Worm (Caenorhabditis elegans) whole organism, dauer: ENCODE results near the gene Y17G7B.8.

Experiments
- unc-62 ChIP-seq: sonication (generic microtip); optimal IDR thresholded peaks from 2 replicates; lab custom pipeline; 2017; ENCODE audit warnings: missing biosample characterization, missing genetic modification reagents, missing genetic modification characterization

Gene Y17G7B.8

DNA sequence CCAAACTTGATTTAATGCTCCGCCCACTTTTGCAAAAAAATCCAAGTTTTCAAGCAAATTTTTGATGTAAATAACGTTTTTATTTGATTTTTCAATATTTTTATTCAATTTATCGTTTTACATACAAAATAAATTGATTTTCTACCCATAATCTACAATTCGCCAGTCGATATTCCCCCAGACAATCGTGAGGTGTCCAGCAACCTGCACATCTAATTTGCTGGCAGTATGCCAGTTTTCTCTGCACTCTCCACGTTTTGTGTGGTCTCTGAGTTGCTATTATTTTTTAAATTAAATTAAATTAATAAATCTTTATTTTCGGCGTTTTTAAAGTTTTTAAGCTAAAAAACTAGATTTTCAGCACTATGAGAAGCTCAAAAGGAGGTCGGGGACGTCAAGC, 47.4 kb downstream of the Y17G7B.8 start:
- no peak for TF ChIP-seq unc-62 (GFP tag; lab: Kevin White, UChicago)

DNA sequence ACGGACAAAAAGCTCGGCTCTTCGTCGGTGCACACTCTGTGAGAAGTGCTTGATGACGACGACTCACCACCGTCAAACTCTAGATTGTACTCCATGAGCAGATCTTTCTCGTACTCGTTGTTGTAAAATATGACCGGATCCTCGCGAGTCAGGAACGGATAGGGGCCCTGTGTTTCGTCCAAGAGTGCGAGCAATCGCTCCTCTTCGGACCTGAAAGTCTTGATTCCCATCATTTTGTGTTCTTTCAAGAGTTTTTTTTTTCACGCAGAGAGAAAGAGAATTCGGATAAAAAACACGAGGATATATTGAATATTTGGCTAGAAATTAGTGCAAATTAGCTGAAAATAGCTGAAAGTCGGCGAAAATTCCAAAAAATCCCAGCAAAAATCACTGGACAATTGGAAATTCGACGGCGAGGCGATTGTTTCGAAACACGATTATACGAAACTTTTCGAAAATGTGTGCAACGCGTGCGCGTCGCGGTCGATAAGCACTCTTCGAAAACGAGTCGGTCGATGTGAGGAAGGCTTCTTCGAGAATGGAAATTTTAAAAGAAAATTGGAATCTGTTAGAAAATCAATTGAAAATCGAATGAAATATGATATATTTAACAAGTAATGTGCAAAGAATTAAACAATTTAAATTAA, 48.0 kb downstream of the Y17G7B.8 start, which contains the start of the genes ash-2 and Y17G7B.20:
Gene ash-2 (plus strand): TSS at position 390 of the 647 bp plus-strand sequence.
Gene Y17G7B.20 (minus strand): TSS at position 396 of the 647 bp plus-strand sequence.
- TF ChIP-seq unc-62 (GFP tag; lab: Kevin White, UChicago): no peak

DNA sequence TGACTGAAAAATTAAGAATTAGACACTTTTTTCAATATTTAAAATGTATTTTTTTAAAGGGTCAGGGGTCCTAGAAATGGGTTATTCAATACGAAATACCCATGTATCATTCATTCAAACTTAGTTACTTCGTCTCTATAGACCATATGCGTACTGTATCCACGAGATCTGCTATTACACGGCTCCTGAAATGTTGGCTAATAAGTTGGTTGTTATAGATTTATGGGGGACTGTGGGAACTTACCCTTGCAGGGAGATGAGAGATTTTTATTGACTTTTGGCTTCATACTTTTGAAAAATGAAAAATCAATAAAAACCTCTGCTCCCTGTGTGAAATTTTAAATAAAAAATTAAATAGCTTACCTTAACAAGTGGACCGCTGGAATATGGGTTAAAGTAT, 48.6 kb downstream of the Y17G7B.8 start:
- no peak for TF ChIP-seq unc-62 (GFP tag; lab: Kevin White, UChicago)

DNA sequence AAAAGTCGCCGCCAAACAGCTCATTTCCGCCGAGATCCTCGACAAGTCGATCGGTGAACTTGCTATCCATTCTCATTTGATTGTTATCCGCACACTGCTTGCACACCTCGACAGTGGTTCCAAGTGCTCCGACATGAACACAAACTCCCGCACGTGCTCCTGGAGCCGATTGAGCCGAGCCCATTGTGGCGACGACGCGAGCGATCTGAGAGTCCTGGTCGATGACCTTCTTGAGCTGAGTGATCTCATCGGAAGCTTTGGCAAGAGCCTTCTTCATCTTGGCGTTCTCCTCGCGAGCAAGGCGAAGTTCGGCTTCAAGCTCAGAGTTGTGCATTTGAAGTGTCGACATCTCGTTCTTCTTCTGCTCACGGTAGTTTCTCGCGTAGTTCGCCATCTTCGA, 49.1 kb downstream of the Y17G7B.8 start:
- no peak for TF ChIP-seq unc-62 (GFP tag; lab: Kevin White, UChicago)

DNA sequence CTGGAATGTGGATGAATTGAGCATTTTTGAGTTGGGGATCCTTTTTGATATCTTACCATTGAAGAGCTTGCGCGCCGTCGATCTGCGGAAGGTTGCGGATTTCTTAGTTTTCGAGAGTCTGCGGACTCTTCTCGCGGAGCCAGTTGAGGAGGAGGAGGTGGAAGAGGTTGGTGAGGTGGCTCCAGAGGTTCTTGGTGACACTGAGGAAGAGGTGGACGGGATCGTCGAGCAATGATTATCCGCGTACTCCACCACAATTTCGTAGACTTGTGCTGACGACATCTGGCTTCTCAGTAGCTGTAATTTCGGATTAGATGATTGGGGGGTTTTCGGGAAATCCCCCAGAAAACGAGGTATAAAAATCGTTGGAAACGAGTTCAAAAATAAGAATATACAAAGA, 50.2 kb downstream of the Y17G7B.8 start, which contains the start of gene Y17G7B.21:
Gene Y17G7B.21 (minus strand): TSS at position 299 of the 400 bp plus-strand sequence.
- no peak for TF ChIP-seq unc-62 (GFP tag; lab: Kevin White, UChicago)

DNA sequence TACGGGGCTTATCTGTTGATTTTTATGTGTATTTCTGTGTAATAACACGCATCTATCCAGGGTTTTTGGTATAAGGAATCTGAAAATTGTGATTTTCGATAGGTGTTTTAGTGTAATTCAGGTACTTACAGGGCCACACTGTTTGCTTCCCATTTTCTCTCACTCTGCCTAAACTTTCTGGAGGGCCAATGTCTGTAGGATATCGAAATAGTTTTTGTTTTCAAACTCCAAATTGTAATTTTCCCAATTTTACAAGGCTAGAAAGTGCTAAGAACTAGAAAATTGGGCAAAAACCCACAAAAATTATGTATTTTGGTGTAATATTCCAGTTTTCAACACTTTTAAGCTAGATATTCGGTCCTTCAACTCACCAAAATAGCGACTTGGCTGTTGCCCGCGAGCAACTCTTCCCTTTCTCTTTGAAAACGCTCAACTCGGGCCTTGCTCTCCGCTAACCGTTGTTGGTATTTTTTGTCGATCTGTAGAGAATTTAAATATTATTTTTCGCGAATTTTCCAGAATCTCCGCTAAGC, 50.8 kb downstream of the Y17G7B.8 start:
- no peak for TF ChIP-seq unc-62 (GFP tag; lab: Kevin White, UChicago)
